Worm (Caenorhabditis elegans) whole organism, young adult: ENCODE measurements around the gene arx-6.

Experiments used
- T07F8.4 ChIP-seq: sonication (generic microtip); optimal IDR thresholded peaks from 2 replicates; lab custom pipeline; 2016; ENCODE audit warnings: mild to moderate bottlenecking, missing genetic modification characterization, moderate library complexity, missing compliant biosample characterization
- ama-1 ChIP-seq, 3 experiments: fragments of 150-350 bp in 1 of 3; sonication (generic microtip) in 2 of 3; optimal IDR thresholded peaks; 2 replicates each; lab custom pipeline; 2014 to 2018; ENCODE audit warnings: missing biosample characterization in 2 of 3, missing genetic modification characterization in 2 of 3, missing genetic modification reagents in 2 of 3
- ceh-79 ChIP-seq: sonication (generic microtip); optimal IDR thresholded peaks from 2 replicates; lab custom pipeline; 2017; ENCODE audit warnings: mild to moderate bottlenecking, missing genetic modification characterization, missing compliant biosample characterization
- lag-1 ChIP-seq: fragments of 200-800 bp; sonication (Bioruptor generic); IDR thresholded peaks from 2 replicates; pipeline ENCODE4 v1.3.6; 2022; ENCODE audit warnings: missing genetic modification reagents, missing genetic modification characterization, missing compliant biosample characterization
- lsy-27 ChIP-seq: sonication (generic microtip); optimal IDR thresholded peaks from 2 replicates; lab custom pipeline; 2017; ENCODE audit warnings: missing genetic modification characterization, mild to moderate bottlenecking, missing compliant biosample characterization, antibody characterized with exemption, missing genotype, borderline replicate concordance; ENCODE audit not compliant: insufficient read depth
- mes-4 ChIP-seq: sonication (generic microtip); optimal IDR thresholded peaks from 2 replicates; lab custom pipeline; 2016; ENCODE audit warnings: missing genotype, missing genetic modification characterization, missing compliant biosample characterization
- pbrm-1 ChIP-seq: fragments of 200-800 bp; sonication (Bioruptor generic); IDR thresholded peaks from 2 replicates; pipeline ENCODE4 v1.3.6; 2022; ENCODE audit warnings: missing genetic modification reagents, missing genetic modification characterization, missing compliant biosample characterization
- snpc-3.4 ChIP-seq: sonication (generic microtip); optimal IDR thresholded peaks from 2 replicates; lab custom pipeline; 2017; ENCODE audit warnings: missing genetic modification characterization, mild to moderate bottlenecking, missing compliant biosample characterization, antibody characterized with exemption, moderate library complexity, missing genotype, missing genetic modification reagents
- tbx-9 ChIP-seq: sonication (generic microtip); optimal IDR thresholded peaks from 2 replicates; lab custom pipeline; 2016; ENCODE audit warnings: borderline replicate concordance, missing genetic modification characterization, inconsistent platforms, missing compliant biosample characterization
- unc-62 ChIP-seq: fragments of 150-350 bp; optimal IDR thresholded peaks from 2 replicates; lab custom pipeline; 2014; ENCODE audit warnings: missing biosample characterization, missing genetic modification reagents, missing genetic modification characterization
- ztf-28 ChIP-seq: fragments of 200-800 bp; sonication (Bioruptor generic); IDR thresholded peaks from 2 replicates; pipeline ENCODE4 v1.3.6; 2022; ENCODE audit warnings: missing genetic modification reagents, missing genetic modification characterization, missing compliant biosample characterization
- ztf-3 ChIP-seq: fragments of 200-800 bp; sonication (Bioruptor generic); optimal IDR thresholded peaks from 2 replicates; lab custom pipeline; 2018; ENCODE audit warnings: mild to moderate bottlenecking, missing genetic modification characterization, missing compliant biosample characterization

DNA sequence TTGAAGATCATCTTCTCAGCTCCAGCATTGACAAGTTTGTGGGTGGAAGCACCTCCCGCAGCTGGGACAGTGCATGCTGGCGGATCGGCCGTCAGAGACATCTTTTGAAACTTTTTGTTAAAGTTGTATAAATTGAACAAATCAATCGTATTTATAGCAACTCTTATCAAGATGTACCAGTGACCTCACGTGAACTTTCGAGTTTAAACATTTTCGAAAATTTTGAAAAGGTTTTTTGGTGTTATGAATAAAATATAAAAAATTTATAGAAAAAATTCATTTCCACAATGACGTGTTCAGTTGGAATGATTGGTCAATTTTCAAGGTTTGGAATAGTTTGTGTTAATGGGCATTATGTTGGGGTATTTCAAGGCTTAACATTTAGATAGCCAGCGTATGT lies 9.8 kb upstream of the arx-6 start, which contains the start of the genes msd-4 and C35D10.3:
- TF ChIP-seq tbx-9 (tag; lab: Kevin White, UChicago) (no peak), lsy-27 (tag; lab: Kevin White, UChicago) (no peak), ceh-79 (no peak), T07F8.4 (tag; lab: Kevin White, UChicago) (no peak), lag-1 (no peak), ztf-28 (GFP tag; lab: Robert Waterston, UW) (no peak), ama-1 (optimal IDR thresholded peaks at IDR 0.05; lab: Kevin White, UChicago) (no peak), ama-1 (GFP tag; optimal IDR thresholded peaks at IDR 0.05; lab: Kevin White, UChicago) (no peak), ztf-3 (GFP tag; lab: Kevin White, UChicago) (no peak), unc-62 (GFP tag; lab: Kevin White, UChicago) (no peak), pbrm-1 (GFP tag; lab: Robert Waterston, UW) (no peak), snpc-3.4 (tag; lab: Kevin White, UChicago) (no peak), mes-4 (tag; lab: Kevin White, UChicago) (no peak)
